Worm (Caenorhabditis elegans) whole organism, young adult: Measurements from ENCODE around the gene del-8.

Experiments used
- B0336.3 ChIP-seq: fragments of 200-800 bp; sonication (Bioruptor generic); IDR thresholded peaks from 2 replicates; pipeline ENCODE4 v1.3.6; 2022; ENCODE audit warnings: missing genetic modification characterization, missing compliant biosample characterization
- F52B5.7 ChIP-seq: sonication (generic microtip); optimal IDR thresholded peaks from 2 replicates; lab custom pipeline; 2016; ENCODE audit warnings: mild to moderate bottlenecking, missing genetic modification characterization, missing compliant biosample characterization
- F57A8.1 ChIP-seq: fragments of 200-800 bp; sonication (Bioruptor generic); optimal IDR thresholded peaks from 2 replicates; lab custom pipeline; 2018; ENCODE audit warnings: mild to moderate bottlenecking, missing genetic modification characterization, moderate library complexity, missing compliant biosample characterization
- F57C9.4 ChIP-seq: sonication (generic microtip); optimal IDR thresholded peaks from 2 replicates; lab custom pipeline; 2017; ENCODE audit warnings: mild to moderate bottlenecking, missing genetic modification characterization, missing compliant biosample characterization
- K11D2.4 ChIP-seq: fragments of 200-800 bp; sonication (Bioruptor generic); IDR thresholded peaks from 2 replicates; pipeline ENCODE4 v1.3.6; 2022; ENCODE audit warnings: missing genetic modification reagents, missing genetic modification characterization, missing compliant biosample characterization
- T26A5.8 ChIP-seq: sonication (generic microtip); optimal IDR thresholded peaks from 2 replicates; lab custom pipeline; 2016; ENCODE audit warnings: missing genetic modification characterization, missing compliant biosample characterization
- attf-5 ChIP-seq: fragments of 200-800 bp; sonication (Bioruptor generic); optimal IDR thresholded peaks from 2 replicates; lab custom pipeline; 2018; ENCODE audit warnings: mild to moderate bottlenecking, missing genetic modification characterization, missing compliant biosample characterization
- cebp-1 ChIP-seq, 2 experiments: fragments of 200-800 bp in 1 of 2; sonication (Bioruptor generic) in 1 of 2; sonication (generic microtip) in 1 of 2; IDR thresholded peaks in 1 of 2; optimal IDR thresholded peaks in 1 of 2; 2 replicates each; pipeline versions ENCODE4 v1.3.6 to Lab custom; 2017 to 2022; ENCODE audit warnings: missing compliant biosample characterization in 2 of 2, missing genetic modification characterization in 2 of 2, mild to moderate bottlenecking in 1 of 2, missing genetic modification reagents in 1 of 2, moderate library complexity in 1 of 2
- cebp-2 ChIP-seq: fragments of 200-800 bp; sonication (Bioruptor generic); IDR thresholded peaks from 2 replicates; pipeline ENCODE4 v1.3.6; 2022; ENCODE audit warnings: missing genetic modification characterization, missing compliant biosample characterization
- ceh-100 ChIP-seq: fragments of 200-800 bp; sonication (Bioruptor generic); IDR thresholded peaks from 2 replicates; pipeline ENCODE4 v1.3.6; 2022; ENCODE audit warnings: missing genetic modification reagents, missing genetic modification characterization, missing compliant biosample characterization
- ceh-91 ChIP-seq: fragments of 200-800 bp; sonication (Bioruptor generic); IDR thresholded peaks from 2 replicates; pipeline ENCODE4 v1.3.6; 2022; ENCODE audit warnings: missing genetic modification reagents, missing genetic modification characterization, missing compliant biosample characterization
- chd-7 ChIP-seq: sonication (generic microtip); optimal IDR thresholded peaks from 2 replicates; lab custom pipeline; 2016; ENCODE audit warnings: mild to moderate bottlenecking, missing genetic modification characterization, moderate library complexity, missing compliant biosample characterization
- dox-1 ChIP-seq: fragments of 200-800 bp; sonication (Bioruptor generic); IDR thresholded peaks from 2 replicates; pipeline ENCODE4 v1.3.6; 2022; ENCODE audit warnings: missing genetic modification reagents, missing genetic modification characterization, missing compliant biosample characterization
- efl-1 ChIP-seq: fragments of 150-350 bp; optimal IDR thresholded peaks from 2 replicates; lab custom pipeline; 2014; ENCODE audit warnings: missing biosample characterization, missing genetic modification reagents, missing genetic modification characterization
- egl-18 ChIP-seq: fragments of 200-800 bp; sonication (Bioruptor generic); IDR thresholded peaks from 2 replicates; pipeline ENCODE4 v1.3.6; 2022; ENCODE audit warnings: missing genetic modification reagents, missing genetic modification characterization, missing compliant biosample characterization
- egl-44 ChIP-seq: fragments of 200-800 bp; sonication (Bioruptor generic); IDR thresholded peaks from 2 replicates; pipeline ENCODE4 v1.3.6; 2022; ENCODE audit warnings: missing genetic modification reagents, missing genetic modification characterization, missing compliant biosample characterization
- hlh-12 ChIP-seq: sonication (generic microtip); optimal IDR thresholded peaks from 2 replicates; lab custom pipeline; 2016; ENCODE audit warnings: missing genetic modification characterization, missing compliant biosample characterization
- hrde-1 ChIP-seq: sonication (generic microtip); optimal IDR thresholded peaks from 2 replicates; lab custom pipeline; 2016; ENCODE audit warnings: missing genetic modification characterization, mild to moderate bottlenecking, missing compliant biosample characterization, moderate library complexity, missing genotype, missing genetic modification reagents, borderline replicate concordance
- hsf-1 ChIP-seq: fragments of 200-800 bp; sonication (Bioruptor generic); IDR thresholded peaks from 2 replicates; pipeline ENCODE4 v1.3.6; 2022; ENCODE audit warnings: missing genetic modification reagents, missing genetic modification characterization, missing compliant biosample characterization
- let-526 ChIP-seq: fragments of 200-800 bp; sonication (Bioruptor generic); IDR thresholded peaks from 2 replicates; pipeline ENCODE4 v1.3.6; 2022; ENCODE audit warnings: missing genetic modification reagents, missing genetic modification characterization, missing compliant biosample characterization
- let-607 ChIP-seq, 2 experiments: fragments of 200-800 bp in 1 of 2; sonication (Bioruptor generic) in 1 of 2; sonication (generic microtip) in 1 of 2; optimal IDR thresholded peaks; 2 replicates each; lab custom pipeline; 2016 to 2018; ENCODE audit warnings: mild to moderate bottlenecking in 2 of 2, missing compliant biosample characterization in 2 of 2, missing genetic modification characterization in 2 of 2, moderate library complexity in 2 of 2, missing genotype in 1 of 2
- lin-40 ChIP-seq: sonication (generic microtip); optimal IDR thresholded peaks from 2 replicates; lab custom pipeline; 2016; ENCODE audit warnings: missing genetic modification characterization, mild to moderate bottlenecking, missing compliant biosample characterization, missing genotype, missing genetic modification reagents
- lir-1 ChIP-seq: fragments of 200-800 bp; sonication (Bioruptor generic); conservative IDR thresholded peaks from 2 replicates; pipeline ENCODE4 v1.3.6; 2022; ENCODE audit warnings: missing genetic modification reagents, missing genetic modification characterization, missing compliant biosample characterization
- lsy-27 ChIP-seq: sonication (generic microtip); optimal IDR thresholded peaks from 2 replicates; lab custom pipeline; 2017; ENCODE audit warnings: missing genetic modification characterization, mild to moderate bottlenecking, missing compliant biosample characterization, antibody characterized with exemption, missing genotype, borderline replicate concordance; ENCODE audit not compliant: insufficient read depth
- madf-8 ChIP-seq: fragments of 200-800 bp; sonication (Bioruptor generic); conservative IDR thresholded peaks from 2 replicates; pipeline ENCODE4 v1.3.6; 2022; ENCODE audit warnings: missing genetic modification reagents, missing genetic modification characterization, missing compliant biosample characterization
- mel-28 ChIP-seq: sonication (generic microtip); optimal IDR thresholded peaks from 2 replicates; lab custom pipeline; 2016; ENCODE audit warnings: borderline replicate concordance, mild to moderate bottlenecking, missing genetic modification characterization, missing compliant biosample characterization
- nfya-1 ChIP-seq: sonication (generic microtip); optimal IDR thresholded peaks from 2 replicates; lab custom pipeline; 2017; ENCODE audit warnings: antibody characterized with exemption, missing compliant biosample characterization, missing genetic modification characterization, borderline replicate concordance; ENCODE audit not compliant: insufficient read depth
- nhr-80 ChIP-seq: sonication (generic microtip); optimal IDR thresholded peaks from 2 replicates; lab custom pipeline; 2016; ENCODE audit warnings: missing genetic modification characterization, missing compliant biosample characterization
- pha-4 ChIP-seq: fragments of 150-350 bp; sonication (generic microtip); optimal IDR thresholded peaks from 2 replicates; lab custom pipeline; 2014; ENCODE audit warnings: missing biosample characterization, missing genetic modification reagents, missing genetic modification characterization
- rec-8 ChIP-seq, 2 experiments: sonication (generic microtip); optimal IDR thresholded peaks; 2 replicates each; lab custom pipeline; 2016; ENCODE audit warnings: mild to moderate bottlenecking in 2 of 2, missing genetic modification characterization in 2 of 2, missing genetic modification reagents in 2 of 2, missing genotype in 2 of 2, missing biosample characterization in 1 of 2, missing compliant biosample characterization in 1 of 2, moderate library complexity in 1 of 2
- rpc-1 ChIP-seq, 2 experiments: fragments of 150-350 bp in 1 of 2; sonication (generic microtip) in 1 of 2; optimal IDR thresholded peaks; 2 replicates each; lab custom pipeline; 2014 to 2018; ENCODE audit warnings: missing biosample characterization in 1 of 2, missing genetic modification characterization in 1 of 2, missing genetic modification reagents in 1 of 2, missing genotype in 1 of 2
- sea-2 ChIP-seq: fragments of 200-800 bp; sonication (Bioruptor generic); IDR thresholded peaks from 2 replicates; pipeline ENCODE4 v1.3.6; 2022; ENCODE audit warnings: missing genetic modification characterization, missing compliant biosample characterization
- snpc-1.1 ChIP-seq: sonication (generic microtip); optimal IDR thresholded peaks from 2 replicates; lab custom pipeline; 2017; ENCODE audit warnings: missing genetic modification characterization, mild to moderate bottlenecking, missing compliant biosample characterization, antibody characterized with exemption, moderate library complexity, missing genotype, missing genetic modification reagents; ENCODE audit not compliant: insufficient read depth
- tbp1 ChIP-seq: fragments of 200-800 bp; sonication (Bioruptor generic); optimal IDR thresholded peaks from 2 replicates; lab custom pipeline; 2018; ENCODE audit warnings: mild to moderate bottlenecking, missing genetic modification characterization, missing compliant biosample characterization
- unc-130 ChIP-seq: sonication (generic microtip); optimal IDR thresholded peaks from 2 replicates; lab custom pipeline; 2016; ENCODE audit warnings: missing genetic modification reagents, missing genetic modification characterization, missing compliant biosample characterization
- ztf-18 ChIP-seq: sonication (generic microtip); optimal IDR thresholded peaks from 2 replicates; lab custom pipeline; 2016; ENCODE audit warnings: missing genotype, mild to moderate bottlenecking, missing genetic modification characterization, missing compliant biosample characterization
- ztf-25 ChIP-seq: fragments of 200-800 bp; sonication (Bioruptor generic); IDR thresholded peaks from 2 replicates; pipeline ENCODE4 v1.3.6; 2022; ENCODE audit warnings: missing genetic modification reagents, missing genetic modification characterization, missing compliant biosample characterization
- ztf-3 ChIP-seq: fragments of 200-800 bp; sonication (Bioruptor generic); optimal IDR thresholded peaks from 2 replicates; lab custom pipeline; 2018; ENCODE audit warnings: mild to moderate bottlenecking, missing genetic modification characterization, missing compliant biosample characterization

The del-8 gene

ce11 chrX:9552404-9552803 is 36.8 kb upstream of the del-8 start (continued):
- TF ChIP-seq let-526 (GFP tag; lab: Robert Waterston, UW) (no peak), ztf-18 (tag; lab: Kevin White, UChicago) (no peak), rpc-1 (optimal IDR thresholded peaks at IDR 0.05; lab: Kevin White, UChicago) (no peak), rpc-1 (tag; optimal IDR thresholded peaks at IDR 0.05; lab: Kevin White, UChicago) (no peak), hsf-1 (GFP tag; lab: Robert Waterston, UW) (no peak), hlh-12 (tag; lab: Kevin White, UChicago) (no peak), let-607 (tag; optimal IDR thresholded peaks at IDR 0.05; lab: Kevin White, UChicago) (no peak), lir-1 (GFP tag; lab: Robert Waterston, UW) (no peak), hrde-1 (tag; lab: Kevin White, UChicago) (no peak), ztf-25 (GFP tag; lab: Robert Waterston, UW) (no peak), nfya-1 (tag; lab: Kevin White, UChicago) (no peak), rec-8 (tag; optimal IDR thresholded peaks at IDR 0.05; lab: Kevin White, UChicago) (no peak), ztf-3 (no peak), madf-8 (no peak), T26A5.8 (tag; lab: Kevin White, UChicago) (no peak), mel-28 (tag; lab: Kevin White, UChicago) (no peak), ceh-100 (GFP tag; lab: Robert Waterston, UW) (no peak), K11D2.4 (GFP tag; lab: Robert Waterston, UW) (no peak), F57A8.1 (GFP tag; lab: Kevin White, UChicago) (no peak), snpc-1.1 (tag; lab: Kevin White, UChicago) (no peak), unc-130 (no peak), lin-40 (tag; lab: Kevin White, UChicago) (peak; percentile 30), F52B5.7 (tag; lab: Kevin White, UChicago) (no peak), lsy-27 (tag; lab: Kevin White, UChicago) (no peak), chd-7 (tag; lab: Kevin White, UChicago) (no peak), B0336.3 (GFP tag; lab: Robert Waterston, UW) (no peak)

DNA sequence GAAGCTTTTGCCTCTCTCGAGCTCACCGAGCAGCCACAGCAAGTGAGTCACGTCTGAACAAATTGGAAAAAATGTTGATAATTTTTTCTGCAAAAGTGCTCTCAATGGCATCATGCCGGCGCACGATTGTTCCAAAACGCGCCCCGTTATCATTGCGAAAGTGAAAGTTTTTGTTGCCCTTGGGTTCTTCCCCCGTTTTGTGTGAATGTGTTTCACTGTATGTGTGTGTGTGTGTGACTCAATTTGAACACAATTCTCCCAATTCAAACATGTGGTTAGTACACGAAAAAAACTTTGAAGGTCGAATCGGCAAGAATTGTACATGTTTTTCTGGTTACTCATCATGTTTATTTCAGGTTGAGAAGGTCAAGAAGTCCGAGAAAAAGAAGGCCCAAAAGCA is 36.1 kb upstream of the del-8 start:
- TF ChIP-seq nhr-80 (tag; lab: Kevin White, UChicago) (peak; percentile 96), lin-40 (tag; lab: Kevin White, UChicago) (peak; percentile 3), ceh-91 (GFP tag; lab: Robert Waterston, UW) (no peak), tbp1 (GFP tag; lab: Kevin White, UChicago) (peak; percentile 8), sea-2 (GFP tag; lab: Robert Waterston, UW) (no peak), dox-1 (GFP tag; lab: Robert Waterston, UW) (peak; percentile 50; the same call in 1 of the 2 replicates), attf-5 (GFP tag; lab: Kevin White, UChicago) (peak; percentile 33), egl-44 (GFP tag; lab: Robert Waterston, UW) (0 out of 2 replicates have a peak, but pooled peaks have one; percentile 36), cebp-2 (no peak), efl-1 (GFP tag; lab: Kevin White, UChicago) (no peak), F57C9.4 (tag; lab: Kevin White, UChicago) (no peak), egl-18 (no peak), ceh-100 (GFP tag; lab: Robert Waterston, UW) (no peak), cebp-1 (GFP tag; IDR thresholded peaks at IDR 0.05; lab: Robert Waterston, UW) (peak; percentile 67; the same call in 1 of the 2 replicates), cebp-1 (tag; optimal IDR thresholded peaks at IDR 0.05; lab: Kevin White, UChicago) (peak; percentile 68), pha-4 (tag; lab: Kevin White, UChicago) (no peak)
